Worm (Caenorhabditis elegans) whole organism, young adult: ENCODE measurements around the gene abu-4.

ENCODE experiments used
- C17E4.6 ChIP-seq: fragments of 200-800 bp; sonication (Bioruptor generic); IDR thresholded peaks from 2 replicates; pipeline ENCODE4 v1.3.6; 2022; ENCODE audit warnings: missing genetic modification reagents, missing genetic modification characterization, missing compliant biosample characterization
- D2030.7 ChIP-seq: fragments of 200-800 bp; sonication (Bioruptor generic); IDR thresholded peaks from 2 replicates; pipeline ENCODE4 v1.3.6; 2022; ENCODE audit warnings: missing genetic modification reagents, missing genetic modification characterization, missing compliant biosample characterization
- F23B12.7 ChIP-seq: sonication (generic microtip); optimal IDR thresholded peaks from 2 replicates; lab custom pipeline; 2017; ENCODE audit warnings: missing genetic modification characterization, mild to moderate bottlenecking, missing compliant biosample characterization, antibody characterized with exemption, moderate library complexity; ENCODE audit not compliant: insufficient read depth
- F33H1.4 ChIP-seq: fragments of 200-800 bp; sonication (Bioruptor generic); IDR thresholded peaks from 2 replicates; pipeline ENCODE4 v1.3.6; 2022; ENCODE audit warnings: missing genetic modification reagents, missing genetic modification characterization, missing compliant biosample characterization
- F57C9.4 ChIP-seq: sonication (generic microtip); optimal IDR thresholded peaks from 2 replicates; lab custom pipeline; 2017; ENCODE audit warnings: mild to moderate bottlenecking, missing genetic modification characterization, missing compliant biosample characterization
- T26A5.8 ChIP-seq: sonication (generic microtip); optimal IDR thresholded peaks from 2 replicates; lab custom pipeline; 2016; ENCODE audit warnings: missing genetic modification characterization, missing compliant biosample characterization
- Y53F4B.3 ChIP-seq: fragments of 200-800 bp; sonication (Bioruptor generic); IDR thresholded peaks from 2 replicates; pipeline ENCODE4 v1.3.6; 2022; ENCODE audit warnings: missing genetic modification reagents, missing genetic modification characterization, missing compliant biosample characterization
- Y95B8A.8 ChIP-seq: fragments of 200-800 bp; sonication (Bioruptor generic); IDR thresholded peaks from 2 replicates; pipeline ENCODE4 v1.3.6; 2022; ENCODE audit warnings: missing genetic modification reagents, missing genetic modification characterization, missing compliant biosample characterization
- ama-1 ChIP-seq, 3 experiments: fragments of 150-350 bp in 1 of 3; sonication (generic microtip) in 2 of 3; optimal IDR thresholded peaks; 2 replicates each; lab custom pipeline; 2014 to 2018; ENCODE audit warnings: missing biosample characterization in 2 of 3, missing genetic modification characterization in 2 of 3, missing genetic modification reagents in 2 of 3
- aptf-2 ChIP-seq: fragments of 200-800 bp; sonication (Bioruptor generic); conservative IDR thresholded peaks from 2 replicates; pipeline ENCODE4 v1.3.6; 2022; ENCODE audit warnings: missing genetic modification reagents, missing genetic modification characterization, missing compliant biosample characterization
- attf-5 ChIP-seq: fragments of 200-800 bp; sonication (Bioruptor generic); optimal IDR thresholded peaks from 2 replicates; lab custom pipeline; 2018; ENCODE audit warnings: mild to moderate bottlenecking, missing genetic modification characterization, missing compliant biosample characterization
- cebp-1 ChIP-seq, 2 experiments: fragments of 200-800 bp in 1 of 2; sonication (Bioruptor generic) in 1 of 2; sonication (generic microtip) in 1 of 2; IDR thresholded peaks in 1 of 2; optimal IDR thresholded peaks in 1 of 2; 2 replicates each; pipeline versions ENCODE4 v1.3.6 to Lab custom; 2017 to 2022; ENCODE audit warnings: missing compliant biosample characterization in 2 of 2, missing genetic modification characterization in 2 of 2, mild to moderate bottlenecking in 1 of 2, missing genetic modification reagents in 1 of 2, moderate library complexity in 1 of 2
- ceh-100 ChIP-seq: fragments of 200-800 bp; sonication (Bioruptor generic); IDR thresholded peaks from 2 replicates; pipeline ENCODE4 v1.3.6; 2022; ENCODE audit warnings: missing genetic modification reagents, missing genetic modification characterization, missing compliant biosample characterization
- ceh-27 ChIP-seq: fragments of 200-800 bp; sonication (Bioruptor generic); optimal IDR thresholded peaks from 2 replicates; lab custom pipeline; 2018; ENCODE audit warnings: mild to moderate bottlenecking, missing genetic modification characterization, moderate library complexity, missing compliant biosample characterization
- ceh-79 ChIP-seq: sonication (generic microtip); optimal IDR thresholded peaks from 2 replicates; lab custom pipeline; 2017; ENCODE audit warnings: mild to moderate bottlenecking, missing genetic modification characterization, missing compliant biosample characterization
- ceh-91 ChIP-seq: fragments of 200-800 bp; sonication (Bioruptor generic); IDR thresholded peaks from 2 replicates; pipeline ENCODE4 v1.3.6; 2022; ENCODE audit warnings: missing genetic modification reagents, missing genetic modification characterization, missing compliant biosample characterization
- die-1 ChIP-seq: sonication (generic microtip); optimal IDR thresholded peaks from 2 replicates; lab custom pipeline; 2016; ENCODE audit warnings: missing genotype, mild to moderate bottlenecking, missing genetic modification characterization, missing compliant biosample characterization
- dpff-1 ChIP-seq: sonication (generic microtip); optimal IDR thresholded peaks from 2 replicates; lab custom pipeline; 2017; ENCODE audit warnings: mild to moderate bottlenecking, missing genetic modification characterization, missing compliant biosample characterization
- dpl-1 ChIP-seq: fragments of 150-350 bp; optimal IDR thresholded peaks from 2 replicates; lab custom pipeline; 2014; ENCODE audit warnings: missing biosample characterization, missing genetic modification reagents, missing genetic modification characterization
- efl-1 ChIP-seq: fragments of 150-350 bp; optimal IDR thresholded peaks from 2 replicates; lab custom pipeline; 2014; ENCODE audit warnings: missing biosample characterization, missing genetic modification reagents, missing genetic modification characterization
- ekl-4 ChIP-seq: fragments of 200-800 bp; sonication (Bioruptor generic); IDR thresholded peaks from 2 replicates; pipeline ENCODE4 v1.3.6; 2022; ENCODE audit warnings: missing genetic modification reagents, missing genetic modification characterization, missing compliant biosample characterization
- ets-4 ChIP-seq: fragments of 200-800 bp; sonication (Bioruptor generic); optimal IDR thresholded peaks from 2 replicates; lab custom pipeline; 2018; ENCODE audit warnings: mild to moderate bottlenecking, missing genetic modification characterization, missing compliant biosample characterization
- hlh-12 ChIP-seq: sonication (generic microtip); optimal IDR thresholded peaks from 2 replicates; lab custom pipeline; 2016; ENCODE audit warnings: missing genetic modification characterization, missing compliant biosample characterization
- hrde-1 ChIP-seq: sonication (generic microtip); optimal IDR thresholded peaks from 2 replicates; lab custom pipeline; 2016; ENCODE audit warnings: missing genetic modification characterization, mild to moderate bottlenecking, missing compliant biosample characterization, moderate library complexity, missing genotype, missing genetic modification reagents, borderline replicate concordance
- let-526 ChIP-seq: fragments of 200-800 bp; sonication (Bioruptor generic); IDR thresholded peaks from 2 replicates; pipeline ENCODE4 v1.3.6; 2022; ENCODE audit warnings: missing genetic modification reagents, missing genetic modification characterization, missing compliant biosample characterization
- lin-54 ChIP-seq: fragments of 200-800 bp; sonication (Bioruptor generic); optimal IDR thresholded peaks from 2 replicates; lab custom pipeline; 2018; ENCODE audit warnings: mild to moderate bottlenecking, missing genetic modification characterization, missing compliant biosample characterization
- lsl-1 ChIP-seq: fragments of 200-800 bp; sonication (Bioruptor generic); optimal IDR thresholded peaks from 2 replicates; lab custom pipeline; 2018; ENCODE audit warnings: mild to moderate bottlenecking, missing genetic modification characterization, moderate library complexity, missing compliant biosample characterization
- lsy-27 ChIP-seq: sonication (generic microtip); optimal IDR thresholded peaks from 2 replicates; lab custom pipeline; 2017; ENCODE audit warnings: missing genetic modification characterization, mild to moderate bottlenecking, missing compliant biosample characterization, antibody characterized with exemption, missing genotype, borderline replicate concordance; ENCODE audit not compliant: insufficient read depth
- mcd-1 ChIP-seq: fragments of 200-800 bp; sonication (Bioruptor generic); IDR thresholded peaks from 2 replicates; pipeline ENCODE4 v1.3.6; 2022; ENCODE audit warnings: missing genetic modification reagents, missing genetic modification characterization, missing compliant biosample characterization
- nfyb-1 ChIP-seq: fragments of 200-800 bp; sonication (Bioruptor generic); IDR thresholded peaks from 2 replicates; pipeline ENCODE4 v1.3.6; 2022; ENCODE audit warnings: missing genetic modification reagents, missing genetic modification characterization, missing compliant biosample characterization
- nhr-80 ChIP-seq: sonication (generic microtip); optimal IDR thresholded peaks from 2 replicates; lab custom pipeline; 2016; ENCODE audit warnings: missing genetic modification characterization, missing compliant biosample characterization
- pha-4 ChIP-seq: fragments of 150-350 bp; sonication (generic microtip); optimal IDR thresholded peaks from 2 replicates; lab custom pipeline; 2014; ENCODE audit warnings: missing biosample characterization, missing genetic modification reagents, missing genetic modification characterization
- sea-2 ChIP-seq: fragments of 200-800 bp; sonication (Bioruptor generic); IDR thresholded peaks from 2 replicates; pipeline ENCODE4 v1.3.6; 2022; ENCODE audit warnings: missing genetic modification characterization, missing compliant biosample characterization
- snpc-1.1 ChIP-seq: sonication (generic microtip); optimal IDR thresholded peaks from 2 replicates; lab custom pipeline; 2017; ENCODE audit warnings: missing genetic modification characterization, mild to moderate bottlenecking, missing compliant biosample characterization, antibody characterized with exemption, moderate library complexity, missing genotype, missing genetic modification reagents; ENCODE audit not compliant: insufficient read depth
- snpc-3.4 ChIP-seq: sonication (generic microtip); optimal IDR thresholded peaks from 2 replicates; lab custom pipeline; 2017; ENCODE audit warnings: missing genetic modification characterization, mild to moderate bottlenecking, missing compliant biosample characterization, antibody characterized with exemption, moderate library complexity, missing genotype, missing genetic modification reagents
- snpc-4 ChIP-seq, 5 experiments: fragments of 150-350 bp in 1 of 5; sonication (generic microtip) in 4 of 5; optimal IDR thresholded peaks; 2 replicates each; lab custom pipeline; 2014 to 2018; ENCODE audit warnings: missing genetic modification characterization in 5 of 5, missing biosample characterization in 3 of 5, antibody characterized with exemption in 2 of 5, mild to moderate bottlenecking in 2 of 5, missing compliant biosample characterization in 2 of 5, missing genotype in 2 of 5, moderate library complexity in 2 of 5, missing genetic modification reagents in 1 of 5
- tbp1 ChIP-seq: fragments of 200-800 bp; sonication (Bioruptor generic); optimal IDR thresholded peaks from 2 replicates; lab custom pipeline; 2018; ENCODE audit warnings: mild to moderate bottlenecking, missing genetic modification characterization, missing compliant biosample characterization
- zfh-2 ChIP-seq: fragments of 200-800 bp; sonication (Bioruptor generic); conservative IDR thresholded peaks from 2 replicates; pipeline ENCODE4 v1.3.6; 2022; ENCODE audit warnings: missing genetic modification reagents, missing genetic modification characterization, missing compliant biosample characterization
- zim-3 ChIP-seq: sonication (generic microtip); optimal IDR thresholded peaks from 2 replicates; lab custom pipeline; 2017; ENCODE audit warnings: mild to moderate bottlenecking, missing genetic modification characterization, moderate library complexity, missing compliant biosample characterization
- ztf-28 ChIP-seq: fragments of 200-800 bp; sonication (Bioruptor generic); IDR thresholded peaks from 2 replicates; pipeline ENCODE4 v1.3.6; 2022; ENCODE audit warnings: missing genetic modification reagents, missing genetic modification characterization, missing compliant biosample characterization
- ztf-3 ChIP-seq: fragments of 200-800 bp; sonication (Bioruptor generic); optimal IDR thresholded peaks from 2 replicates; lab custom pipeline; 2018; ENCODE audit warnings: mild to moderate bottlenecking, missing genetic modification characterization, missing compliant biosample characterization

The abu-4 gene

ce11 chrV:2264455-2264854 is 10.2 kb upstream of the abu-4 start, which contains the start of gene nhr-183:
nhr-183 (minus strand) TSS chrV:2264634.
- TF ChIP-seq zim-3 (tag; lab: Kevin White, UChicago) (no peak), cebp-1 (GFP tag; IDR thresholded peaks at IDR 0.05; lab: Robert Waterston, UW) (peak; percentile 69; the same call in 1 of the 2 replicates), cebp-1 (tag; optimal IDR thresholded peaks at IDR 0.05; lab: Kevin White, UChicago) (peak; percentile 90)

DNA sequence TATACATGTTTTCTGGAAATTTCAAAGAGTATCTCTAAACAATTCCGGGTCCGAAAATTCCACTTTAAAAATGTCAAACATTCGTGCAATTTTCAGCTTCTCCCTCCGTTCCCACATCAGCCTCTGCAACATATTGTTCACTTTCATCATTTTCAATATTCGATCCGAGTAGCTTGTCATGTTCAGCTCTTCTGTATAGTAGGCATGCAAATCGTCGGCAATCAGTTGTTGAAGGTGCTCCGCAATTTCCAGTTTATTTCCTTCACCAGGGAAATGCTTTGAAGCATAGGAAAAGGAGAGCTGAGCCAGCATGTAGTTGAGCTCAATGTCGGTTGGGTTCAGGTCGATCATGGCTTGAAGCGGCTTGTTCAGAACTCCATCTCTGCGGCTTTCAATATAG is 9.7 kb upstream of the abu-4 start:
- no peak for TF ChIP-seq hlh-12
- TF ChIP-seq F57C9.4, result no peak
- no peak for TF ChIP-seq T26A5.8 (tag; lab: Kevin White, UChicago)
- no peak for TF ChIP-seq ztf-28 (GFP tag; lab: Robert Waterston, UW)
- TF ChIP-seq ztf-3 (GFP tag; lab: Kevin White, UChicago), result no peak
- no peak for TF ChIP-seq mcd-1 (GFP tag; lab: Robert Waterston, UW)

DNA sequence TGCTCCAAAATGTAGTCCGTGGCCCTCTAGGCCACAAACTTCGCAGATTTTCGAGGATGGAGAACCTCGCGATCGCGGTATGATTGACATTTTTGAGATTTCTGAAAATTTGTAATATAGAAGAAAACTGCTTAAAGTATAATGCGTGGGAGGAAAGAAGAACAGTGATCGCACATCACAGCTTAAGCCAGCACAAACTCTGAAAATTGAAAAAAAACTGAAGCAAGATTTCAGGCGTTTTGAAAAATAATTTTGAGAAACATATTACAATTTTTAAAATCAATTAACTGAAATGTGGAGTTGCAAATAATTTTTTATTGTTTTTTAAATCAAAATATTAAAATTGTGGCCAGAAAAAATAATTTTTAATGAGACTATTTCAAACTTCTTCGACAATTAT is 7.7 kb upstream of the abu-4 start, which contains the start of gene nhr-275:
nhr-275 (minus strand) TSS at position 101 of the 400 bp plus-strand sequence.
- no peak for TF ChIP-seq snpc-1.1 (tag; lab: Kevin White, UChicago)
- no peak for TF ChIP-seq pha-4
- no peak for TF ChIP-seq F33H1.4
- TF ChIP-seq aptf-2 (GFP tag; lab: Robert Waterston, UW), result no peak
- no peak for TF ChIP-seq ekl-4 (GFP tag; lab: Robert Waterston, UW)
- TF ChIP-seq ceh-79 (tag; lab: Kevin White, UChicago), result no peak
- TF ChIP-seq efl-1 (GFP tag; lab: Kevin White, UChicago), result no peak
- TF ChIP-seq dpl-1, result no peak
- TF ChIP-seq lin-54 (GFP tag; lab: Kevin White, UChicago), result no peak
- no peak for TF ChIP-seq ama-1 (optimal IDR thresholded peaks at IDR 0.05; lab: Kevin White, UChicago)
- no peak for TF ChIP-seq ama-1 (GFP tag; optimal IDR thresholded peaks at IDR 0.05; lab: Kevin White, UChicago)
- TF ChIP-seq attf-5 (GFP tag; lab: Kevin White, UChicago), result no peak
- no peak for TF ChIP-seq hrde-1 (tag; lab: Kevin White, UChicago)
- no peak for TF ChIP-seq Y95B8A.8 (GFP tag; lab: Robert Waterston, UW)
- TF ChIP-seq ceh-27 (GFP tag; lab: Kevin White, UChicago), result no peak
- no peak for TF ChIP-seq zfh-2 (GFP tag; lab: Robert Waterston, UW)
- TF ChIP-seq ets-4 (GFP tag; lab: Kevin White, UChicago), result no peak
- TF ChIP-seq ceh-100 (GFP tag; lab: Robert Waterston, UW), result no peak
- no peak for TF ChIP-seq Y53F4B.3 (GFP tag; lab: Robert Waterston, UW)
- TF ChIP-seq tbp1 (GFP tag; lab: Kevin White, UChicago), result no peak

DNA sequence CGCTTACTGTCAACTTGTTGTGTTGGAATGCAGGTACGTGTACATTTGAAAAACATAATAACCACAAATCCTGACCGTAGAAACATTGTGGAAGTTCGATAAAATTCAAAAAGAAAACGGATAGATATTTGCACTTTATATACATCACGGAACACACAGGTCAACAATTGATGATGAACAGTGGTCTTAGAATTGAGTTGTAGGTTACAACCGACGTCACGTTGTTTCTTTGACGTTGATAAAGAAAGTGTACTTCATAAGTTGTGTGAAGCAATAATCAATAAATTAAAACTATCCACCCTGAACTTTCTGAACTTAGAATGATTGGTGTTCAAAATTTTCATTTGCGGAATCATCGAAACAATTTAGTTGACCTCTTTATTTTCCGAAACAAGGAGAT is 2.9 kb upstream of the abu-4 start, which contains the start of gene Y5H2A.1:
Y5H2A.1 (minus strand) TSS at position 101 of the 400 bp plus-strand sequence.
- TF ChIP-seq ceh-91 (no peak), lin-54 (GFP tag; lab: Kevin White, UChicago) (no peak), tbp1 (GFP tag; lab: Kevin White, UChicago) (no peak), let-526 (GFP tag; lab: Robert Waterston, UW) (no peak), ztf-3 (GFP tag; lab: Kevin White, UChicago) (no peak), snpc-3.4 (tag; lab: Kevin White, UChicago) (no peak), F23B12.7 (tag; lab: Kevin White, UChicago) (no peak), lsl-1 (GFP tag; lab: Kevin White, UChicago) (no peak), snpc-4 (GFP tag; optimal IDR thresholded peaks at IDR 0.05; lab: Kevin White, UChicago) (no peak), snpc-4 (tag; optimal IDR thresholded peaks at IDR 0.05; lab: Kevin White, UChicago) (no peak), D2030.7 (no peak), ama-1 (optimal IDR thresholded peaks at IDR 0.05; lab: Kevin White, UChicago) (no peak), ama-1 (GFP tag; optimal IDR thresholded peaks at IDR 0.05; lab: Kevin White, UChicago) (no peak), die-1 (tag; lab: Kevin White, UChicago) (no peak), C17E4.6 (GFP tag; lab: Robert Waterston, UW) (no peak), ceh-100 (GFP tag; lab: Robert Waterston, UW) (no peak), sea-2 (GFP tag; lab: Robert Waterston, UW) (no peak), nfyb-1 (GFP tag; lab: Robert Waterston, UW) (no peak), dpff-1 (tag; lab: Kevin White, UChicago) (no peak), lsy-27 (no peak), nhr-80 (tag; lab: Kevin White, UChicago) (no peak)
